Worm (Caenorhabditis elegans) whole organism, L2 larva: ENCODE measurements around the gene unc-71.

Experiments
- R02D3.7 ChIP-seq: fragments of 150-350 bp; optimal IDR thresholded peaks from 2 replicates; lab custom pipeline; 2014; ENCODE audit warnings: missing biosample characterization, missing genetic modification characterization
- ceh-16 ChIP-seq: fragments of 150-350 bp; optimal IDR thresholded peaks from 2 replicates; lab custom pipeline; 2014; ENCODE audit warnings: missing biosample characterization, missing genetic modification characterization
- elt-3 ChIP-seq: sonication (generic microtip); optimal IDR thresholded peaks from 2 replicates; lab custom pipeline; 2017; ENCODE audit warnings: missing biosample characterization, missing genetic modification characterization
- gmeb-1 ChIP-seq: fragments of 150-350 bp; optimal IDR thresholded peaks from 2 replicates; lab custom pipeline; 2014; ENCODE audit warnings: missing biosample characterization, missing genetic modification characterization
- lsy-2 ChIP-seq, 2 experiments: fragments of 150-350 bp in 1 of 2; sonication (generic microtip) in 1 of 2; optimal IDR thresholded peaks; 2 replicates each; lab custom pipeline; 2014 to 2017; ENCODE audit warnings: missing biosample characterization in 2 of 2, missing genetic modification characterization in 2 of 2
- nhr-10 ChIP-seq: sonication (generic microtip); optimal IDR thresholded peaks from 2 replicates; lab custom pipeline; 2017; ENCODE audit warnings: missing biosample characterization, missing genetic modification characterization
- nhr-11 ChIP-seq: fragments of 150-350 bp; optimal IDR thresholded peaks from 2 replicates; lab custom pipeline; 2014; ENCODE audit warnings: missing biosample characterization, missing genetic modification characterization
- nhr-77 ChIP-seq: fragments of 150-350 bp; optimal IDR thresholded peaks from 2 replicates; lab custom pipeline; 2014; ENCODE audit warnings: missing biosample characterization, missing genetic modification characterization
- snpc-4 ChIP-seq: fragments of 150-350 bp; optimal IDR thresholded peaks from 2 replicates; lab custom pipeline; 2014; ENCODE audit warnings: missing biosample characterization, missing genetic modification characterization
- unc-39 ChIP-seq: fragments of 150-350 bp; optimal IDR thresholded peaks from 2 replicates; lab custom pipeline; 2014; ENCODE audit warnings: missing biosample characterization, missing genetic modification characterization

DNA sequence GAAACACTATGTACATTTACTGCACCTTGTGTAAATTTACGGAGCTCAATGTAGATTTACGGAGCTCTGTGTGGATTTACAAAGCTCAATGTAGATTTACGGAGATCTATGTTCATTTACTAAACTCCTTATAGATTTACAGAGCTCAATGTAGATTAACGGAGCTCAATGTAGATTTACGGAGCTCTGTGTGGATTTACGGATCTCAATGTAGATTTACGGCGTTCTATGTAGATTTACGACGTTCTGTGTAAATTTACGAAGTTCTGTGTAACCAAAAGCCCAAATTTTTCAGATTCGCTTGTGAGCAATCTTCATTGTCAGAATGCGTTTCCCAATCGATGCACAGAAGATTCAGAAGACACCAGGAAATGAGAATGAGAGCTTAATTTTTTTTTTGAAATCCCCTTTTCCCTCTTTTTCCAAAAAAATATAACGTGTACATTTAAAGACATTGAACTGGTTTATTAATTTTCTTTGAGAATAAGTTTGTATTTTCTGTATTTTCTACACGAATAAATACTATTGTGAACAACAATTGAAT is 54.7 kb downstream of the unc-71 start:
- TF ChIP-seq unc-39 (tag; lab: Kevin White, UChicago) (no peak), ceh-16 (tag; lab: Kevin White, UChicago) (no peak), gmeb-1 (tag; lab: Kevin White, UChicago) (no peak), lsy-2 (tag; optimal IDR thresholded peaks at IDR 0.05; lab: Kevin White, UChicago) (no peak), nhr-10 (tag; lab: Kevin White, UChicago) (no peak), nhr-77 (tag; lab: Kevin White, UChicago) (no peak), nhr-11 (tag; lab: Kevin White, UChicago) (no peak), R02D3.7 (tag; lab: Kevin White, UChicago) (no peak), snpc-4 (no peak), elt-3 (tag; lab: Kevin White, UChicago) (no peak)
